Fruit fly (Drosophila melanogaster): ENCODE data around the gene CG11983.

CG11983 gene

dm6 chr3R:9047561-9048465, 39.7 kb downstream of the CG11983 start, which contains the start of gene Rel (continued):
- TF ChIP-seq wek (GFP tag; optimal IDR thresholded peaks at IDR 0.05) = no peak
- no peak for TF ChIP-seq tup (GFP tag; optimal IDR thresholded peaks at IDR 0.05)
- TF ChIP-seq cwo (GFP tag; optimal IDR thresholded peaks at IDR 0.05) = peak; percentile 62
- peak; percentile 82 for TF ChIP-seq CG7839 (tag; optimal IDR thresholded peaks at IDR 0.05)
- TF ChIP-seq Max (GFP tag; optimal IDR thresholded peaks at IDR 0.05) = peak; percentile 56
- peak; percentile 82 for TF ChIP-seq dmrt11E (tag; optimal IDR thresholded peaks at IDR 0.05)
- peak; percentile 66 for TF ChIP-seq CG17359 (tag; optimal IDR thresholded peaks at IDR 0.05)
- peak; percentile 73 for TF ChIP-seq CG7556 (GFP tag; optimal IDR thresholded peaks at IDR 0.05)
- no peak for TF ChIP-seq CG17612 (GFP tag; IDR thresholded peaks at IDR 0.05)
- peak; percentile 39 for TF ChIP-seq CG8290 (GFP tag; optimal IDR thresholded peaks at IDR 0.05)
- peak in 1 of 2 experiments; percentile 68 for TF ChIP-seq CG8290 (tag; optimal IDR thresholded peaks at IDR 0.05)
- TF ChIP-seq CG12769 (tag; optimal IDR thresholded peaks at IDR 0.05) = peak; percentile 99
- TF ChIP-seq insv (GFP tag; optimal IDR thresholded peaks at IDR 0.05) = peak in 1 of 2 experiments; percentile 35
- TF ChIP-seq Spps (tag; optimal IDR thresholded peaks at IDR 0.05) = peak; percentile 32
- peak in 1 of 2 experiments; percentile 4 for TF ChIP-seq Trl (optimal IDR thresholded peaks at IDR 0.05)
- TF ChIP-seq Trl (GFP tag; optimal IDR thresholded peaks at IDR 0.05) = no peak
- TF ChIP-seq dati (GFP tag; IDR thresholded peaks at IDR 0.05) = no peak
- TF ChIP-seq Chrac-16 (GFP tag; optimal IDR thresholded peaks at IDR 0.05) = peak; percentile 23
- no peak for TF ChIP-seq CG16813 (GFP tag; IDR thresholded peaks at IDR 0.05; ENCODE audit: partially characterized antibody)
- TF ChIP-seq jing (GFP tag; optimal IDR thresholded peaks at IDR 0.05) = no peak
- TF ChIP-seq CG12155 (GFP tag; optimal IDR thresholded peaks at IDR 0.05) = peak; percentile 53
- TF ChIP-seq Meics (GFP tag; optimal IDR thresholded peaks at IDR 0.05) = peak; percentile 78
- peak; percentile 32 for TF ChIP-seq CG16815 (GFP tag; optimal IDR thresholded peaks at IDR 0.05)
- peak; percentile 26 for TF ChIP-seq CG6765 (GFP tag; optimal IDR thresholded peaks at IDR 0.05)
- no peak for TF ChIP-seq sna (GFP tag; IDR thresholded peaks at IDR 0.05; ENCODE audit: partially characterized antibody)
- TF ChIP-seq gsb-n (tag; optimal IDR thresholded peaks at IDR 0.05) = peak; percentile 72
- no peak for TF ChIP-seq ttk (GFP tag; IDR thresholded peaks at IDR 0.05)
- peak in 1 of 2 experiments; percentile 62 for TF ChIP-seq bsh (GFP tag; optimal IDR thresholded peaks at IDR 0.05)
- peak; percentile 39 for TF ChIP-seq corto (GFP tag; optimal IDR thresholded peaks at IDR 0.05)
- no peak for TF ChIP-seq H15 (GFP tag; IDR thresholded peaks at IDR 0.05)
- TF ChIP-seq ind (GFP tag; optimal IDR thresholded peaks at IDR 0.05) = peak; percentile 43
- TF ChIP-seq CG4617 (GFP tag; optimal IDR thresholded peaks at IDR 0.05; ENCODE audit: borderline replicate concordance) = peak; percentile 29
- TF ChIP-seq YL-1 (GFP tag; optimal IDR thresholded peaks at IDR 0.05) = peak; percentile 12
- no peak for TF ChIP-seq Poxn (GFP tag; IDR thresholded peaks at IDR 0.05)
- peak; percentile 48; the same call in 1 of the 3 replicates for TF ChIP-seq croc (GFP tag; conservative IDR thresholded peaks at IDR 0.05)
- peak; percentile 45 for TF ChIP-seq Side (GFP tag; optimal IDR thresholded peaks at IDR 0.05)
- peak; percentile 55 for TF ChIP-seq nerfin-1 (tag; optimal IDR thresholded peaks at IDR 0.05)
- TF ChIP-seq fru (optimal IDR thresholded peaks at IDR 0.05) = no peak
- peak; percentile 85 for TF ChIP-seq CG13424 (tag; optimal IDR thresholded peaks at IDR 0.05)
- TF ChIP-seq CG12219 (GFP tag; optimal IDR thresholded peaks at IDR 0.05) = no peak
- no peak for TF ChIP-seq hbn (GFP tag; IDR thresholded peaks at IDR 0.05; ENCODE audit: partially characterized antibody)
- no peak for TF ChIP-seq crol (GFP tag; IDR thresholded peaks at IDR 0.05)
- TF ChIP-seq CG12299 (tag; optimal IDR thresholded peaks at IDR 0.05) = peak; percentile 54
- no peak for TF ChIP-seq chif (GFP tag; optimal IDR thresholded peaks at IDR 0.05)
- peak; percentile 17 for TF ChIP-seq ATbp (GFP tag; optimal IDR thresholded peaks at IDR 0.05)
- no peak for TF ChIP-seq CG4360 (GFP tag; IDR thresholded peaks at IDR 0.05)
- TF ChIP-seq E2f1 (GFP tag; IDR thresholded peaks at IDR 0.05) = no peak
- TF ChIP-seq Hand (GFP tag; optimal IDR thresholded peaks at IDR 0.05) = peak; percentile 8

All from whole organism, embryonic.